Worm (Caenorhabditis elegans): ENCODE measurements around the gene sym-3.

sym-3 gene

DNA sequence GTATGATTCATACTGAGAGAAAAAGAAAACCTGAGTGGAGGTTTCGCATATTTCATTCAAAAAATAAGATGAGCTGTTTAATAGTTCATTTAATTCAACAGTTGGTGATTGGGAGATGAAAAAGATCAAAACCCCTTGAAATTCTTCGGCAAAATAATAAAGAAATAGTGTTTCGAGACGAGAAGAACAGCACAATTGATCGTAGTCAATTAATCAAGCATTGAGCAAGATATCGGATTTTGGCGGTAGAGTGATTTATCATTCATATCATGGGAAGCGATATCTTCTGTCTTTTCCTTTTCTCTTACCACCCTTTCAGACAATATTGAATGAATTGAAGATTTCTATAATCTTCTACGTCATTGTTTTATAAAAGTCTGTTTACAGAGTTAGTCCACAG, 26.9 kb upstream of the sym-3 start:
- TF ChIP-seq ztf-3 (GFP tag; optimal IDR thresholded peaks at IDR 0.05) (no peak), F33H1.4 (GFP tag; IDR thresholded peaks at IDR 0.05) (no peak)

DNA sequence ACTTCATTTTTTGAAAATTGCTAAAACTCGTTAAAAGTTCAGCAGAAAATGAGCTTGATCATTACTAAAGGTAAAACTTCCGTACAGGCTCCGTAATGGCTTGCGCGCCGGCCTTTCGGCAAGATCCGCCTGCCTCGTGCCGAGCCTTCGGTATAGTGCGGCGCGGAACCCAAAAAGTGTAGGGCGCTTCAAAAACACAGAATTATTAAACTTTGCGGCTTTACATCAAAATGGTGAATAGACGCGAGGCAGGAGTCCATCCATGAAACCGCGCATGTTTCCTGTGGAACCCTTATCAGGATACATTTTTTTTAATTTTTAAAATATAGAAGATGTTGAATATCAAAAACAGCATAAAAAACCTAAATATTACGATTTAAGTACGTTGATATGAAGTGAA, 20.4 kb upstream of the sym-3 start:
- TF ChIP-seq B0336.3 (GFP tag; IDR thresholded peaks at IDR 0.05) (no peak), attf-5 (GFP tag; optimal IDR thresholded peaks at IDR 0.05) (no peak), lin-54 (GFP tag; optimal IDR thresholded peaks at IDR 0.05) (no peak), snpc-4 (GFP tag; optimal IDR thresholded peaks at IDR 0.05) (peak; percentile 73), snpc-4 (tag; optimal IDR thresholded peaks at IDR 0.05) (peak in 3 of 4 experiments; percentile 23 to 92 (median 91)), egl-18 (GFP tag; IDR thresholded peaks at IDR 0.05) (no peak), rpc-1 (optimal IDR thresholded peaks at IDR 0.05) (peak; percentile 50), rpc-1 (tag; optimal IDR thresholded peaks at IDR 0.05) (peak; percentile 72), snpc-1.1 (tag; optimal IDR thresholded peaks at IDR 0.05; ENCODE audit: insufficient read depth) (peak; percentile 81), hmg-1.2 (GFP tag; IDR thresholded peaks at IDR 0.05) (peak; percentile 76), ztf-18 (tag; optimal IDR thresholded peaks at IDR 0.05) (no peak), lir-1 (GFP tag; conservative IDR thresholded peaks at IDR 0.05) (no peak), T26A5.8 (tag; optimal IDR thresholded peaks at IDR 0.05) (no peak), snpc-3.4 (tag; optimal IDR thresholded peaks at IDR 0.05) (peak; percentile 41), mxl-1 (tag; optimal IDR thresholded peaks at IDR 0.05) (no peak), bed-1 (GFP tag; IDR thresholded peaks at IDR 0.05) (no peak), ceh-91 (GFP tag; IDR thresholded peaks at IDR 0.05) (no peak), F33H1.4 (GFP tag; IDR thresholded peaks at IDR 0.05) (no peak), ztf-22 (GFP tag; optimal IDR thresholded peaks at IDR 0.05) (no peak), Y79H2A.3 (GFP tag; conservative IDR thresholded peaks at IDR 0.05) (no peak), C06A6.2 (GFP tag; conservative IDR thresholded peaks at IDR 0.05) (no peak), lin-40 (tag; optimal IDR thresholded peaks at IDR 0.05) (no peak), nhr-120 (GFP tag; IDR thresholded peaks at IDR 0.05) (no peak)

DNA sequence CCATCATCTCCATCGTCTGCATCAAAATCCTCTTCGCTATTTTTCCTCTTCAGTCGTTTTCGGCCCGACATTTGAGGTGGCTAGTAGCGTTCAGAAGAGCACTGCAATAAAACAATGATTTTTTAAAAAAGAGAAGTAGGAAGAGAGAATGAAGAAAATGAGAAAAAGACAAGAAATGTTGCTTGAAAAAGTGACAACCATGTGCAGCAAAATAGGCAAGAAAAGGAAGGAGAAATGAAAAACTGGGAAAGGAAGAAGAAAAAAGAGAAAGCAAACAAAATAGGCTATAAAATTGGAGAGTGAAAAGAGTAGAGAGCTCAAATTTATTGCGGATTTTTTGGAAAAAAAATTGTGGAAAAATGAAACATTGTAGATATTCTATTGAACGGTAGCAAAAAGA, 10.3 kb upstream of the sym-3 start, which contains the start of gene tag-294:
TSS of gene tag-294 (minus strand) at position 101 of the 400 bp plus-strand sequence.
- TF ChIP-seq hrde-1 (tag; optimal IDR thresholded peaks at IDR 0.05; ENCODE audit: borderline replicate concordance) (no peak), cebp-2 (GFP tag; IDR thresholded peaks at IDR 0.05) (no peak), madf-3 (GFP tag; IDR thresholded peaks at IDR 0.05) (no peak), ZK185.1 (tag; optimal IDR thresholded peaks at IDR 0.05; ENCODE audit: poor library complexity, severe bottlenecking) (no peak), gei-17 (GFP tag; optimal IDR thresholded peaks at IDR 0.05) (no peak)

DNA sequence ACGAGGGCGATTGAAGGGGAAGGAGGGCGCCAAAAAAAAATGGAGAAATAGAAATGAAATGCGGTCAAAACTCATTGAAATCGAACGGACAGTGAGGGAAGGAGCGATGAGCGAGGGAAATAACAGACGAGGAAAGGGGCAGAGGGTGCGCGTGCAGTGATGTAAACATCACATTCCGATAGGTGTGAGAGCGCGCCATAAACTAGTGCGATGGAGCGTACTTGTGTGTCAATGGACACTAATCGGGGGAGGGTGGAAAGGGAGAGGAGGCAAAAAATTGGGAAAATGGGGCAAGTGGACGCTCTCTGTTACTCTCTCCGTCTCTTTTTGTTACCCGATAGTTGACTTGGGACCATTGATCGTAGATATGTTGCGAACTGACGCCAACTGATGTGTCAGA, 9.7 kb upstream of the sym-3 start:
- TF ChIP-seq hmg-1.2 (GFP tag; IDR thresholded peaks at IDR 0.05) (peak; percentile 40; the same call in 1 of the 2 replicates), nhr-80 (tag; optimal IDR thresholded peaks at IDR 0.05) (peak; percentile 57), ztf-18 (tag; optimal IDR thresholded peaks at IDR 0.05) (peak; percentile 34), repo-1 (tag; optimal IDR thresholded peaks at IDR 0.05) (no peak), egrh-3 (GFP tag; IDR thresholded peaks at IDR 0.05) (peak; percentile 33; the same call in 1 of the 2 replicates), F22D6.2 (tag; optimal IDR thresholded peaks at IDR 0.05) (no peak), somi-1 (GFP tag; optimal IDR thresholded peaks at IDR 0.05) (no peak), rec-8 (tag; optimal IDR thresholded peaks at IDR 0.05) (no peak), ceh-27 (GFP tag; optimal IDR thresholded peaks at IDR 0.05) (peak; percentile 70), mcd-1 (GFP tag; IDR thresholded peaks at IDR 0.05) (peak; percentile 72; the same call in 1 of the 2 replicates), lin-35 (GFP tag; optimal IDR thresholded peaks at IDR 0.05) (no peak), C06A6.2 (GFP tag; conservative IDR thresholded peaks at IDR 0.05) (no peak), dpff-1 (tag; optimal IDR thresholded peaks at IDR 0.05) (no peak), K11D2.4 (GFP tag; IDR thresholded peaks at IDR 0.05) (0 out of 2 replicates have a peak, but pooled peaks have one; percentile 21), attf-5 (GFP tag; optimal IDR thresholded peaks at IDR 0.05) (peak; percentile 27)
